Fruit fly (Drosophila melanogaster) whole organism, larva: ENCODE measurements around the gene Grip.
"Not testable (repeated sequence)": the region's sequence is repeated elsewhere in the genome, so short reads cannot be mapped to it uniquely, and the experiment has no call there.

Source experiments
- noc ChIP-seq: fragments of 200-800 bp; sonication (Bioruptor generic); optimal IDR thresholded peaks from 3 replicates; lab custom pipeline; 2019; ENCODE audit warnings: missing biosample characterization, mild to moderate bottlenecking, missing genetic modification characterization, moderate library complexity

Gene Grip

DNA sequence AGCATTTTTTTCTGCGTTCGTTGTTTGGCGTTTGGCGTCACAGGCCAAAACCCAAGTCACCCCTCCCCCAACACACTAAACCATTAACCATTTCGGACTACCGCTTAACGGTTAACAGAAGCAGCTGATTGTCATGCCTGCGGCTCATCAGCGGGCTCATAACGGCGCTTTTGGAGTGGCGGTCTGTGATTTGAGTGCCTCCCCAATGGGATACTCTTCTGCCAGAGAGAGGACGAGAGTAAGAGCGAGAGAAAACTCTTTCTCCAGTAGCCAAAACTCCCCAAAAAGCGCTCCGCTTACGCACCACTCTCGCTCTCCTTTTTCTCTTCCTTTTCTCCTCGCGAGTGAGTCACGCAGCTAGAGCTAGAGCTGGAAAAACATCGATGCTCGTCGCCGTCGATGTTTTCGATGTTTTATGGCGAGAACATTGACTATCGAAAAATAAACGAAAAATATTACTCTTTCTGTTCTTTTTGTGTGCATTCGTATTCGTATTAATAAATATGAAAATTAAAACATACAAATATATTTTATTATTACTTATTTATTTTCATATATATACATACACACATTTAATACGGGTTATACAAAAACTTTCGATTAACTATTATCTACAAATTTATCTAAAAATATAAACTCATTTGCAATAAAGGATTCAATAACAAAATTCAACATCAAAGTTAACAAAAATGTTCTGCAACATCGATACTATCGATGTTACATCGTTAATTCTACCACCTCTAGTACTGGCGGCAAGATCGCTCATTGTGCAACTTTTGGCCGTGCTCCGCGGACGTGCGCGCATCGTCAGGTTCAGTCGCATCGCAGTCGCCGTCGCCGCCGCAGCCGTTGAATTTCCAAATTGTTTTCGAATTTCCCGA, at the start of gene Grip:
Gene Grip (plus strand): TSS at position 763 of the 881 bp plus-strand sequence.
- TF ChIP-seq noc, result no peak

DNA sequence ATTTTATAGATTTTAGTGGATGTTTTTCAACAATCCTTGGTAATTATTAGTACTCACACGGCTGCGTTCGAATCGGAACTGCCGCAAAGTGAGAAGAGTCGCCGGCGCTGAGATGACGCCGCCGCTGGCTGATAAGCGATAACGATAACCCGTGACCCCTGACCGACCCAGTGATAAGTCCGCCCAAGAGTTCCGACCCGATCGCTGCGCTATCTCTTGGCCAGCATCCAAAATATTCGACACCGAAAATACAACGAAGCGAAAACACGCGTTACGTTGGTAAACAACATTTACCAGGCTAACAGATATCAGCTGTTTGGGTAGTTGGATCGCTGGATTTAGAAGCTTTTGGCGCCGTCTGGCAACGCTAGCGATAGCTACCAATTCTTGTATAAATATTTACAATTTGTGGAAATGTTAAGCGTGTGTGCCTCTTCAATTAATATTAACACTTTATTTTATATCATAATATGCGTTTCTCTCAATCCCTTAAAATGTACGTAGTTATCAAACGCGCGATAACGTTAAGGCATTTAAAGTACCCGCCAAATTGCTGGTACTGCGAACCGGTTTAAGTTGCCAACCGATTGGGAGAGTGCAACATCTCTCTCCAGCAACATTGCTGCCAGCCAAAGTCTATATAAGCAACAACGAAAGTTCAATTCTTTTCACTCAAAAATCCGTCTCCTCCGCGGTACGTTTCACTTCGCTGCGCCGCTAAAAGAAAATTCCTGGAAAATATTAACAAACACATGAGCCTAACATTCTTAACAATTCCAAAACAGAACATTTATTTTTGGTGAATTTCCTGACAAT, 49.4 kb upstream of the Grip start, which contains the start of the genes Shmt and CG3726:
Gene Shmt (minus strand): TSS at position 304 of the 816 bp plus-strand sequence.
Gene CG3726 (plus strand): TSS at position 604 of the 816 bp plus-strand sequence.
- TF ChIP-seq noc, result no peak

DNA sequence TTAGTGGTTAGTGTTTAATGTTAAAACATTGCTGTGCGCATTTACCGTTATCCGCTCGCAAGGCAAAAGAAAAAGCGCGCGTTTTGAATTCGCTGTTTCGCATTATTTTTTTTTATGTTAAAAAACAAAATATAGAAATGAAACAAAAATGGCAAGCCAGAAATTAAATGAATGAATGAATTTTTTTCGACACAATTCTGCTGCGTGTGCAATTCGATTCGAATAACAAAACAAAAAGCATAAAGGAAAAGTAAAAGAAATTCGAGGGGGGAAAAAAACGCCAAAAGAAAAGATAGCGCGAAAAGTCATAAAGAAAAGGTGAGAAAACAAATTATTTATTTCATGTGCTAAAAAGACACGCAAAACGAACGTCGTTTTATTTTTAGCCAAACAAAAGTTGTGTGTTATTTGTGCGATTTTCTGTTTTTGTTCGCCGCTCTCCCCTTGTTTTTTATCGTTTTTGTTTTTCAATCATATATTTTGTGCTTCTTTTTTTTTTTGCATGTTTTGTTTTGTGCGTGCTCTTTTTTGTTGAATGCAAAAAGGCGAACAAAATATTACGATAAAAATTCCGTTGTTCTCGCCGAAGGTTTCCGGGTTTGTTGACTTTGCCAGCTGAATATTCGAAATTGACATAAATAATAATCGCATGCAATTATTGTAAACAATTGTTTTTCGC, 48.6 kb upstream of the Grip start:
- no peak for TF ChIP-seq noc

DNA sequence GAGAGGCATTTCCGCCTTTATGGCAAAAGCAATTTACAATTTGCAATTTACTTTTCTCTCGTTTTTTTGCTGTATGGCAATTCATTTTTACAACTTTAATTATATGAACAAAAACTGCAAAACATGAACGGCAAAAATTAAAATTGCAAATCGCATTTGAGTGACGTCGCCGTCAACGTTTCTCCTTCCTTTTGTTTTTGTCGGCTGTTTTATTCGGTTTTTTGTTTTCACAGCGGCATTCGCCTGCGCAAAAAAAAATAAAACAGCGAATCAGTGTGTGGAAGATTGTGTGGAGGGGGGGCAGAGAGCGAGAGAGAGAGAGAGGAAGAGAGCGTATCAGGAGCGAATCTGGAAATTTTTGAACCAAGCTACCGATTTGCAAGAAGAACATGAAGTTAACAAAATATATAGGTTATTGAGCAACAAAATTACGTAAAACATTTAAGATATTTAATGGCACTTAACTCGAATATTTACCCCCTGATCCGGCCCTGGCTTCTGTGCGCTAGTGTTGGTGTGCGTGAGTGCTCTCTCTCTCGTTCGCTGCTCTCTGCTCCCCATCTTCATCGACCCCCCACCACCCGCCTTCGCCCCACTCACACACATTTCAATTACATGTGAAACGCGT, 47.5 kb upstream of the Grip start:
- peak; percentile 97 for TF ChIP-seq noc

DNA sequence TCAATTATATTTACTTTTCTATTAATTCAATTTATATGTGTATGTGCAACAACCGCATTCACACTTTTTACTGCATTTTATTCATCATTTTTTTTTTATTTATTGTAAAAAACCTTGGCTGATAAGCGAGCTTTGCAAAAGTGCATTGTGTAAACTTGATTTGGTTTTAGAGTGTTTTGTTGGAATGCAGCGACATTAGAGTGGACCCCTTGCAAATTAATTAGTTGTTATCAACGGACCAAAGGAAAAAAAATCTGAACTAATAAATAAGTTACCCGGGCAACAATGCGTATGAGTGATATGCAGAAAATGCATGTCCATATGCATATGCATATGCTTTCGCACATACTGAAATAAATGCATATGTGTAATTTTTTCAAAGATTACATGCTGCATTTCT, 45.1 kb upstream of the Grip start:
- TF ChIP-seq noc, result no peak

DNA sequence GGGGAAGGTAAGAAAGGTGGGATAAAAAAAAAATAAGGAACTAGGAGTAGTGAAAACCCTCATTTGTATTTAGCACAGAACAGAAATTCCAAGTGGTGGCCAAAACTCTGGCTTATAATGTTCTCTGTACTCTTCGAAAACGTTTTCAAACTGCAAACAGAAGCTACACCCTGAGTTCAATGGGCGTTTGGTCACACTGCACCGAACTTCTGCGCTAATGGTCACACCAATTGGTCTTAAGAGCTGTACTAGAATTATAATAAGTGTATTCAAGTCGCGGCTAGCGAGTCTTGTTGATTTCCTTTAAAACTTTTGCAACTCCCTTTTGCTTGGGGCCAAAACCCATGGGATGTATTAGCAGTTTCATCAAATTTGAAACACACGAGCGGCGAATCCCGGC, 44.0 kb upstream of the Grip start:
- no peak for TF ChIP-seq noc

DNA sequence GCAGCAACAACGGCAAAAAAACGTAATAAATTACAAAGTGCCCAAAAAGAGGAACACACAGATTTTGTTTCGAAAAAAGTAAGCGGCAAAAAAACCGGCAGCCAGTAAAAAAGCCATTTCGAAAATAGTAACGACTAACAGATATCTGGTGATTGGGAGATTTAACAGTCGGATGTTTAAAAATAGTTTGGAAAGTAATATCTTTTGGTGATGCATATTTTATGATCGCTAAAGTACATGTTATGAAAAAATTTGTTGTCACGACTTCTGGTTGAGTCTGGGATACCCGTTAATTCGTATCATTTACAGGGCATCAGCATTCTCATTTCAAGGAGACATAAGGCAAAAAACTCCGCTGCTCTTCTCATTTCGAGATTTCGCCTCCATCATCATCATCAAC, 43.0 kb upstream of the Grip start:
- no peak for TF ChIP-seq noc

DNA sequence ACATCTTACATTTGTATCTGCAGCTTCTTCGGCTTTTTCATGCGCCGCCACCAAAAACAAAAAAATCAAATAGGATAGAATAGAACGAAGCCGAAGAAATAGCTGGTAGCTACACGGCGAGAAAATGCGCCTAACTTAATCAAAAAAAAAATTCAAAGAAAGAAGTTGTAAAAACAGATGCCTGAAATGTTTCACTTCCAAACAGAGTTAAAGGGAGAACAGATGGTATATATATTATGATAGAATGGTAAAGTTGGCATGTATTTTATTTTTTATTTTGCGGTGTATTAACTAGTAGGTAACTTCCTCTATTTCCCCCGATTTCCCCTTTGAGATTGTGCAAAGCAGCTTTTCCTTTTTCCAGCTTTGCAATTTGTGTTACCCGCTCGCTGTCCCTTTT, 41.7 kb upstream of the Grip start:
- TF ChIP-seq noc, result no peak

DNA sequence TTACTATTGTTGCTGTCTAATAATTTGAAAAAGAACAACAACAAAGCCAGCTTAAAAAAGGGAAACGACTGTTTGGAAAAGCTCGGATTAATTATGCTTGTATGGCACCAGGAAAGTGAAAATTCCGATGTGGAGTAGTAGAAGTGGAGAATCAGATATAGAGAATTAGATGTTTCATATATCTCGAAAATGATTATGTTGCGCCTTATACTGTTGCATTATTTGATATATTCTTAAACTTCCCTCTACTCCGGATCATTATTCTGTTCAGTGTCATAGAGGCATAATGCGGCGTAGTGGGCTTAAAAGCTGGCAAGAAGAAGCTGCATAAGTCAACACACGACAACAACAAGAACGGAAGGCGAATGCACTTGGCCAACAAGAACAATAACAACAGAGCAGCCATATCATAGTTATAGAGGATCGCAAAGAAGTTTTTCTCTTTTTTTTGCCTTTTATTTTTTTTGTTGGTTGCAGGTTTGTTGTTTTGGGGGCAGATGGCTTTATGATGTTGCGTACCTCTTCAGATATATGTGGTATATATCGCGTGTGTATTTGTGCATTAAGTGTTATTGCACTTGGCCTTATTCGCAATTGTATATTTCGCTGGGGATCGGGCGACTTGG, 40.2 kb upstream of the Grip start:
- TF ChIP-seq noc, result no peak

DNA sequence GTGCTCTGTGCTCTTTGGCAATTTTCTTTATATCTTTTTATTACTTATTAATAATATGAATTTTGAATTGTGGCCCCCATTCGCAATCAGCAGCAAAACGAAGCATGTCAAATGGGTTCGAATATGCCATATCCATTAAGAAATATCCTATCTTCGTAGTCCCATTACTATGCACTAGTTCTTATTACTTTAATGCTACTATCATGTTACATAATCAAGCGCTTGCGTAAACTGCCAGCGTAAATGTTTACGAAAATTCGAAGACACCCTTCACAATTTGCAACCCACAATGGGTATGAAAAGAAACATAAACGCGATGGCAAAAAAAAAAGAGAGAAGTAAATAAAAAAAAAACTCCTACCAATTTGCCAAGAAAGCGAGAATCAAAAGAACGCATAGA, 39.4 kb upstream of the Grip start:
- TF ChIP-seq noc, result peak; percentile 7

DNA sequence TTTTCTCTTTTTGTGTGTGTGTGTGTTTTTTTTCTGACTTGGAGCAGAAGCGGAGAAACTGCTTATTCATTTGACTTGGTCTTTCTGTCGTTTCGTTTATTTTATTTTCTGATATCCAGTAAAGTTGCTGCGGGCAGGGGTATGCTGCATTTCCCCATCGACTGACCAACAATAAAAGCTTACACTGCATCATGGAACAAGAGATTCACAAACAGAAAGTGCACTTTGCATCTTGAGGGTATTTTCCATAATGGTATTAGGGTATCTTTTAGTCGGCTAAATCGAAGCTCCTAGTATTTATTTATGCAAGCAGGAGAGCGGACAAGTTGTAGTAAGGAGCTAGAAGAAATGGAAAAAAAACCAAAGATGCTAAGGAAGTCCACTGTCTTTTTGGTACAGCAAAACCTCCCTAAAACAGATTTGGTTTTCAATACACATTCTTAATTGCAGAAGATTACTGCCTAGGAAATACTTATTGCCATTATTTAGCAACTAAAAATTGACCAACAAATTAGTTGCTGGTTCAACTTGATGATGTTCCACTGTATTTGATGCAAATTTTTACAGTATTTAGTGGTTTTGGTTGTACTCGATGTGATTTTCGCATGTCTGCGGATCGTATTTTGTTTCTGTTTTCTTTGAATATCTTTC, 33.6 kb upstream of the Grip start:
- peak; percentile 27 for TF ChIP-seq noc

DNA sequence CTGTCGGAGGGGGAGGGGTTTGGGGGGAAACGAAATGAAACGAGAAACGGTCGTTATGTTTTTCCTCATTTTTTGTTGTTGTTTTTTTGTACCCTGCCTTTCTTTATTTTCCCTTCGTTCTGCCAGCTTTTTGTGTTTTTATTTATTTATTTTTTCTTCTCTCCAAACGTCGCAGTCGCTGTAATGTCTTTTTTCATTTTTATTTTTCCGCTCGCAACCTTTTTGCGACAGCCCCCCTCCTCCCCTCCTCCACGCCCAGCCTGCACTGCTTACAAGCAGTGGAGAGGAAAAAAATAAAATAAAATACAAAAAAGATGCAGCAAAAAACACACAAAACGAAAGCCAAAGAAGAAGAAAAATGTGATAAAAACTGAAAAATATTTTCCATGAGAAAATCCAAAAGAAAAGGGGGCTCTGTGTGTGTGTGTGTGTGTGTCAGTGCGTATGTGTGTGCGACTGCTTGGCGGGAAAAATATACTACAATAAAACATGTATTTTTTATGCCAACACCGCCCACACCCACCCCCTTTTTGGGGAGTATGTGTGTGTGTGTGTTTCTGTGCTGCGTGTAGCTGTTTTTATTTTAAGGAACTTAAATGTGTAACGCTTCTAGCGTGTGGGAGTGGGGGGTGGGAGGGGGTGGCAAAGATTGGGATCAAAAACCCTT, 30.9 kb upstream of the Grip start:
- TF ChIP-seq noc, result no peak

DNA sequence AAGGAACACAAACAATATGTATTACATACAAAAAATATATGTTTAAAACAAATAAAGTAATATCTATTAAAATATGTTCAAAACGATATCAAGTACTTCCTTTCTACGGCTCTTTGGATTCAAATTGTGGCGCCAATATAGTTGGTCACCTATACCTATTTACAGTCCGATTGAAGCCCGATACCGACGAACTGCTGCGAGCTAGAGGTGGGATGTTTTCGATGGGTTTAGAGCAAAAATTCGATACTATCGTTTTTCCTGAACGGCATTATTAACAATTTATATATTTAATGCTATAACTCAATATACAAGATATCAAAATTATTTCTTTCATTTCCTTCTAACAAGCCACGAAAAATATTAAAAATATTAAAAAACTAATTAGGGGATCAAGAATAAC, 24.3 kb upstream of the Grip start:
- no peak for TF ChIP-seq noc

DNA sequence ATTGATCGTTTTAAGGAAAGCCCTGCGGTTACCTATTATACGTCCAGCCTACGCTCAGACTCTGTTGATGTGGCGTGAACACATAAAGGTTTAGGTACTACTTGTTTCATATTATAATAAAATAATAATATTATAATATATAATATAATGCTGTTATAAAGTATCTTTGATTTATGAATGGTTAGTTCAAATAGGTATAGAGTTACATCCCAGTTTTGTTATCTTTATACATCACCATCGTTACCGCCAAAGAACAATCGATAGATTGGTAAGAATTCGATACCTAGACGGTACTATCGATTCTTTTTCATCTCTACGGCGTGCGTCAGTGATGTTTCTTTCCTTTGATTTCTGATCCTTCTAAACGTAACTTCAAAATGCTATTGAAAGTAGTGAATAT, 23.8 kb upstream of the Grip start, which contains the start of gene CG12728:
Gene CG12728 (plus strand): TSS at position 301 of the 400 bp plus-strand sequence.
- TF ChIP-seq noc, result not testable (repeated sequence)
